Worm (Caenorhabditis elegans) whole organism, L1 larva: ENCODE measurements around the gene R10E4.11.

ENCODE experiments used
- aha-1 ChIP-seq: fragments of 150-350 bp; optimal IDR thresholded peaks from 2 replicates; lab custom pipeline; 2014; ENCODE audit warnings: missing biosample characterization, missing genetic modification characterization
- blmp-1 ChIP-seq: fragments of 150-350 bp; optimal IDR thresholded peaks from 2 replicates; lab custom pipeline; 2014; ENCODE audit warnings: missing biosample characterization, missing genetic modification characterization
- egl-13 ChIP-seq: sonication (generic microtip); optimal IDR thresholded peaks from 2 replicates; lab custom pipeline; 2016; ENCODE audit warnings: missing genotype, missing genetic modification reagents, missing genetic modification characterization, missing compliant biosample characterization
- mef-2 ChIP-seq: fragments of 150-350 bp; optimal IDR thresholded peaks from 2 replicates; lab custom pipeline; 2014; ENCODE audit warnings: missing biosample characterization, missing genetic modification characterization
- nhr-12 ChIP-seq: sonication (generic microtip); optimal IDR thresholded peaks from 2 replicates; lab custom pipeline; 2017; ENCODE audit warnings: missing biosample characterization, missing genetic modification characterization
- nhr-237 ChIP-seq: fragments of 150-350 bp; optimal IDR thresholded peaks from 2 replicates; lab custom pipeline; 2014; ENCODE audit warnings: missing biosample characterization, missing genetic modification characterization
- skn-1 ChIP-seq: fragments of 150-350 bp; optimal IDR thresholded peaks from 2 replicates; lab custom pipeline; 2014; ENCODE audit warnings: missing biosample characterization, missing genetic modification characterization
- sox-4 ChIP-seq: sonication (generic microtip); optimal IDR thresholded peaks from 2 replicates; lab custom pipeline; 2016; ENCODE audit warnings: missing genetic modification characterization, missing compliant biosample characterization
- vab-15 ChIP-seq: sonication (generic microtip); optimal IDR thresholded peaks from 2 replicates; lab custom pipeline; 2017; ENCODE audit warnings: missing genotype, mild to moderate bottlenecking, missing genetic modification characterization, missing compliant biosample characterization

DNA sequence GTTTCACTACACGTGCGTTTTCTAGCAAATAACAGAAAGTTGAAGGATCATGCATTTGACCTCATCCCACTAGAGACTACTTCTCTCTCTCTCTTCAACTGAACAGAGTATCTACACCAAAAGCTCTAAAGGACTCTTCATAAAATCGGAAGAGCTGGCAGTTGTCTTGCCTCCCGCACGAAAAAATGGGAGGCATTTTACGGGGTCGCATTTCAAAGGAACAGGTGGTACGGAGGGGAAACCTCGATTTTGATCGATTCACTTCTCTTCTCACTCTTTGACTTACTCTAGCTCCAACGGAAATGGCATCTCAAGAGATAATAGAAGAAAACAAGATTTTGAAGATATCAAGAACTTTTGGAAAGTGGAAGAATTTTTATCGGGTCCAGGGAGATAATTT is 17.7 kb downstream of the R10E4.11 start:
- TF ChIP-seq aha-1 (tag; lab: Kevin White, UChicago) (no peak), skn-1 (tag; lab: Kevin White, UChicago) (no peak), vab-15 (tag; lab: Kevin White, UChicago) (no peak), blmp-1 (no peak), nhr-237 (tag; lab: Kevin White, UChicago) (no peak), sox-4 (tag; lab: Kevin White, UChicago) (no peak), mef-2 (tag; lab: Kevin White, UChicago) (no peak), nhr-12 (tag; lab: Kevin White, UChicago) (no peak), egl-13 (tag; lab: Kevin White, UChicago) (no peak)
